Worm (Caenorhabditis elegans) whole organism, young adult: ENCODE results near the gene lips-2.

Experiments used
- C17E4.6 ChIP-seq: fragments of 200-800 bp; sonication (Bioruptor generic); IDR thresholded peaks from 2 replicates; pipeline ENCODE4 v1.3.6; 2022; ENCODE audit warnings: missing genetic modification reagents, missing genetic modification characterization, missing compliant biosample characterization
- F37B4.10 ChIP-seq: fragments of 200-800 bp; sonication (Bioruptor generic); IDR thresholded peaks from 2 replicates; pipeline ENCODE4 v1.3.6; 2022; ENCODE audit warnings: missing genetic modification characterization, missing compliant biosample characterization
- ZK185.1 ChIP-seq: sonication (generic microtip); optimal IDR thresholded peaks from 2 replicates; lab custom pipeline; 2016; ENCODE audit warnings: mild to moderate bottlenecking, missing genetic modification characterization, missing compliant biosample characterization; ENCODE audit not compliant: poor library complexity, severe bottlenecking
- akir-1 ChIP-seq: fragments of 200-800 bp; sonication (Bioruptor generic); optimal IDR thresholded peaks from 2 replicates; lab custom pipeline; 2018; ENCODE audit warnings: mild to moderate bottlenecking, missing genetic modification characterization, moderate library complexity, missing compliant biosample characterization
- athp-1 ChIP-seq: sonication (generic microtip); optimal IDR thresholded peaks from 2 replicates; lab custom pipeline; 2017; ENCODE audit warnings: mild to moderate bottlenecking, missing genetic modification characterization, missing compliant biosample characterization
- die-1 ChIP-seq: sonication (generic microtip); optimal IDR thresholded peaks from 2 replicates; lab custom pipeline; 2016; ENCODE audit warnings: missing genotype, mild to moderate bottlenecking, missing genetic modification characterization, missing compliant biosample characterization
- hlh-12 ChIP-seq: sonication (generic microtip); optimal IDR thresholded peaks from 2 replicates; lab custom pipeline; 2016; ENCODE audit warnings: missing genetic modification characterization, missing compliant biosample characterization
- lin-54 ChIP-seq: fragments of 200-800 bp; sonication (Bioruptor generic); optimal IDR thresholded peaks from 2 replicates; lab custom pipeline; 2018; ENCODE audit warnings: mild to moderate bottlenecking, missing genetic modification characterization, missing compliant biosample characterization
- madf-3 ChIP-seq: fragments of 200-800 bp; sonication (Bioruptor generic); IDR thresholded peaks from 2 replicates; pipeline ENCODE4 v1.3.6; 2022; ENCODE audit warnings: missing genetic modification reagents, missing genetic modification characterization, missing compliant biosample characterization
- mxl-1 ChIP-seq: sonication (generic microtip); optimal IDR thresholded peaks from 2 replicates; lab custom pipeline; 2016; ENCODE audit warnings: missing genetic modification characterization, missing compliant biosample characterization
- nhr-27 ChIP-seq: fragments of 200-800 bp; sonication (Bioruptor generic); optimal IDR thresholded peaks from 2 replicates; lab custom pipeline; 2018; ENCODE audit warnings: mild to moderate bottlenecking, missing genetic modification characterization, moderate library complexity, missing compliant biosample characterization
- pbrm-1 ChIP-seq: fragments of 200-800 bp; sonication (Bioruptor generic); IDR thresholded peaks from 2 replicates; pipeline ENCODE4 v1.3.6; 2022; ENCODE audit warnings: missing genetic modification reagents, missing genetic modification characterization, missing compliant biosample characterization
- rcor-1 ChIP-seq: fragments of 200-800 bp; sonication (Bioruptor generic); IDR thresholded peaks from 2 replicates; pipeline ENCODE4 v1.3.6; 2022; ENCODE audit warnings: missing genetic modification reagents, missing genetic modification characterization, missing compliant biosample characterization
- rpc-1 ChIP-seq, 2 experiments: fragments of 150-350 bp in 1 of 2; sonication (generic microtip) in 1 of 2; optimal IDR thresholded peaks; 2 replicates each; lab custom pipeline; 2014 to 2018; ENCODE audit warnings: missing biosample characterization in 1 of 2, missing genetic modification characterization in 1 of 2, missing genetic modification reagents in 1 of 2, missing genotype in 1 of 2
- sdz-38 ChIP-seq: sonication (generic microtip); optimal IDR thresholded peaks from 2 replicates; lab custom pipeline; 2016; ENCODE audit warnings: missing genotype, missing genetic modification characterization, missing compliant biosample characterization
- ztf-18 ChIP-seq: sonication (generic microtip); optimal IDR thresholded peaks from 2 replicates; lab custom pipeline; 2016; ENCODE audit warnings: missing genotype, mild to moderate bottlenecking, missing genetic modification characterization, missing compliant biosample characterization

The lips-2 gene

DNA sequence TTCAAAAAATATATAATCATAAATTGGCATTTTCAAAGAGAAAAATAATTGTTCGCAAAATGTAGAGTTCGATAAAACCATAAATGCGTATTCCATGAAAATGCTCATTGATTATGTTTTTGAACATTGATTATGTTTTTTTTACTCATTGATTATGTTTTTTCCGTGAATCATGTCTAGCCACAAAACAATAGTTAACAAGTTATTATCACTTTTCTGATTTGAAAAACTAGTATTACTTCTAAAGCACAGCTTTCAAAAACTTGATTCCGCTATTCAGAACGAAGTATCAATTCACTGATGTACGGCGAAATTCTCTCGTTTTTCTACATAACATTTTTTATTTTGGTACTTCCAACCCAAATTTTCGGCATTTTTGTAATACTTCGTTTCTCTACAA, 50.2 kb downstream of the lips-2 start, which contains the start of gene srd-48:
Gene srd-48, plus strand, starts transcription at position 301 of the 400 bp plus-strand sequence.
- TF ChIP-seq nhr-27 (tag; lab: Kevin White, UChicago), result no peak
- no peak for TF ChIP-seq akir-1 (GFP tag; lab: Kevin White, UChicago)
- TF ChIP-seq pbrm-1, result no peak
- no peak for TF ChIP-seq sdz-38 (tag; lab: Kevin White, UChicago)
- TF ChIP-seq mxl-1 (tag; lab: Kevin White, UChicago), result no peak
- TF ChIP-seq F37B4.10 (GFP tag; lab: Robert Waterston, UW), result no peak
- no peak for TF ChIP-seq ZK185.1 (tag; lab: Kevin White, UChicago)
- TF ChIP-seq C17E4.6 (GFP tag; lab: Robert Waterston, UW), result no peak
- TF ChIP-seq rcor-1 (GFP tag; lab: Robert Waterston, UW), result no peak
- TF ChIP-seq rpc-1 (optimal IDR thresholded peaks at IDR 0.05; lab: Kevin White, UChicago), result no peak
- no peak for TF ChIP-seq rpc-1 (tag; optimal IDR thresholded peaks at IDR 0.05; lab: Kevin White, UChicago)
- TF ChIP-seq die-1 (tag; lab: Kevin White, UChicago), result no peak
- TF ChIP-seq hlh-12 (tag; lab: Kevin White, UChicago), result no peak
- no peak for TF ChIP-seq madf-3 (GFP tag; lab: Robert Waterston, UW)
- no peak for TF ChIP-seq lin-54 (GFP tag; lab: Kevin White, UChicago)
- TF ChIP-seq athp-1 (tag; lab: Kevin White, UChicago), result no peak
- no peak for TF ChIP-seq ztf-18 (tag; lab: Kevin White, UChicago)
- TF ChIP-seq, all 124 proteins: peak for 0
